Worm (Caenorhabditis elegans) whole organism, L4 larva: ENCODE data around the gene str-230.

Experiments used
- F49E8.2 ChIP-seq: sonication (generic microtip); optimal IDR thresholded peaks from 2 replicates; lab custom pipeline; 2016; ENCODE audit warnings: missing compliant biosample characterization, mild to moderate bottlenecking, missing genetic modification characterization, borderline replicate concordance
- ceh-28 ChIP-seq: fragments of 150-350 bp; optimal IDR thresholded peaks from 2 replicates; lab custom pipeline; 2014; ENCODE audit warnings: missing biosample characterization, missing genetic modification reagents, missing genetic modification characterization
- lin-39 ChIP-seq: fragments of 150-350 bp; optimal IDR thresholded peaks from 2 replicates; lab custom pipeline; 2014; ENCODE audit warnings: missing biosample characterization, missing genetic modification reagents, missing genetic modification characterization
- saeg-2 ChIP-seq: fragments of 200-800 bp; sonication (Bioruptor generic); IDR thresholded peaks from 2 replicates; pipeline ENCODE4 v1.3.6; 2022; ENCODE audit warnings: missing genetic modification reagents, missing genetic modification characterization, missing compliant biosample characterization
- unc-62 ChIP-seq, 3 experiments: fragments of 150-350 bp in 1 of 3; sonication (generic microtip); optimal IDR thresholded peaks in 2 of 3; peaks in 1 of 3; 1 replicate in 1 of 3; 2 replicates in 2 of 3; lab custom pipeline; 2014 to 2017; ENCODE audit warnings: missing biosample characterization in 3 of 3, missing genetic modification characterization in 3 of 3, missing genetic modification reagents in 3 of 3, missing genotype in 1 of 3

ce11 chrV:14165745-14166144 lies 44.9 kb downstream of the str-230 start:
- TF ChIP-seq F49E8.2 (no peak), unc-62 (GFP tag; optimal IDR thresholded peaks at IDR 0.05 in 1 of 2; lab: Kevin White, UChicago) (no peak), unc-62 (tag; optimal IDR thresholded peaks at IDR 0.05; lab: Kevin White, UChicago) (no peak), ceh-28 (tag; lab: Kevin White, UChicago) (no peak), lin-39 (tag; lab: Kevin White, UChicago) (no peak), saeg-2 (GFP tag; lab: Robert Waterston, UW) (no peak)
